Worm (Caenorhabditis elegans): ENCODE results near the gene F20C5.7.

- TF ChIP-seq flt-1 (GFP tag; IDR thresholded peaks at IDR 0.05) (no peak), hmg-4 (GFP tag; optimal IDR thresholded peaks at IDR 0.05) (no peak), ama-1 (optimal IDR thresholded peaks at IDR 0.05) (no peak), scrt-1 (GFP tag; IDR thresholded peaks at IDR 0.05) (no peak), tbx-11 (GFP tag; IDR thresholded peaks at IDR 0.05) (no peak), ets-7 (tag; optimal IDR thresholded peaks at IDR 0.05) (no peak), sea-1 (GFP tag; conservative IDR thresholded peaks at IDR 0.05) (no peak), hnd-1 (tag; optimal IDR thresholded peaks at IDR 0.05) (no peak), tra-4 (tag; optimal IDR thresholded peaks at IDR 0.05) (no peak), F13C5.2 (tag; optimal IDR thresholded peaks at IDR 0.05) (no peak), hmbx-1 (tag; optimal IDR thresholded peaks at IDR 0.05) (no peak), pes-1 (GFP tag; IDR thresholded peaks at IDR 0.05) (no peak), B0310.2 (tag; optimal IDR thresholded peaks at IDR 0.05) (no peak), ceh-13 (GFP tag; optimal IDR thresholded peaks at IDR 0.05) (no peak)
These were observed 32.6 kb upstream of the F20C5.7 start, which contains the start of gene C33D9.6 for ce11 chrIV:8778045-8778444.

All from whole organism, early embryonic.